Fruit fly (Drosophila melanogaster) whole organism, embryonic: ENCODE measurements around the gene Prm.

Experiments
- Atf3 ChIP-seq: fragments of 200-800 bp; sonication (Bioruptor generic); optimal IDR thresholded peaks from 3 replicates; lab custom pipeline; 2016; ENCODE audit warnings: missing biosample characterization, missing genetic modification characterization
- Atf6 ChIP-seq: fragments of 200-800 bp; sonication (Bioruptor generic); IDR thresholded peaks from 2 replicates; pipeline ENCODE4 v1.3.6; 2022; ENCODE audit warnings: missing biosample characterization, missing genetic modification characterization
- CG10147 ChIP-seq: fragments of 200-800 bp; sonication (Bioruptor generic); optimal IDR thresholded peaks from 2 replicates; lab custom pipeline; 2019; ENCODE audit warnings: missing biosample characterization, mild to moderate bottlenecking, missing genetic modification characterization, moderate library complexity
- CG10209 ChIP-seq: fragments of 200-800 bp; sonication (Bioruptor generic); optimal IDR thresholded peaks from 3 replicates; lab custom pipeline; 2017; ENCODE audit warnings: missing biosample characterization, mild to moderate bottlenecking, missing genetic modification characterization, missing genetic modification reagents
- CG10366 ChIP-seq: fragments of 200-800 bp; sonication (Bioruptor generic); IDR thresholded peaks from 2 replicates; pipeline ENCODE4 v1.3.6; 2022; ENCODE audit warnings: missing biosample characterization, missing genetic modification characterization
- CG10959 ChIP-seq: fragments of 200-800 bp; sonication (Bioruptor generic); IDR thresholded peaks from 2 replicates; pipeline ENCODE4 v1.3.6; 2022; ENCODE audit warnings: missing biosample characterization, missing genetic modification characterization
- CG11695 ChIP-seq: fragments of 200-800 bp; sonication (Bioruptor generic); IDR thresholded peaks from 3 replicates; pipeline ENCODE4 v1.3.6; 2022; ENCODE audit warnings: missing biosample characterization, missing genetic modification characterization
- CG12071 ChIP-seq: fragments of 200-800 bp; sonication (Bioruptor generic); optimal IDR thresholded peaks from 3 replicates; lab custom pipeline; 2018; ENCODE audit warnings: missing biosample characterization, mild to moderate bottlenecking, missing genetic modification characterization
- CG12219 ChIP-seq: fragments of 200-800 bp; sonication (Bioruptor generic); optimal IDR thresholded peaks from 3 replicates; lab custom pipeline; 2018; ENCODE audit warnings: missing biosample characterization, mild to moderate bottlenecking, missing genetic modification characterization
- CG12236 ChIP-seq: fragments of 200-800 bp; sonication (Bioruptor generic); optimal IDR thresholded peaks from 2 replicates; lab custom pipeline; 2016; ENCODE audit warnings: missing biosample characterization, missing genetic modification characterization
- CG12299 ChIP-seq: fragments of 200-800 bp; sonication (Bioruptor generic); optimal IDR thresholded peaks from 2 replicates; lab custom pipeline; 2018; ENCODE audit warnings: missing biosample characterization, mild to moderate bottlenecking, missing genetic modification characterization
- CG13424 ChIP-seq: fragments of 200-800 bp; sonication (Bioruptor generic); optimal IDR thresholded peaks from 2 replicates; lab custom pipeline; 2019; ENCODE audit warnings: missing biosample characterization, mild to moderate bottlenecking, missing genetic modification characterization, moderate library complexity
- CG18262 ChIP-seq: fragments of 200-800 bp; optimal IDR thresholded peaks from 3 replicates; lab custom pipeline; 2019; ENCODE audit warnings: missing biosample characterization, mild to moderate bottlenecking, missing genetic modification characterization, moderate library complexity
- CG30431 ChIP-seq: fragments of 200-800 bp; sonication (Bioruptor generic); optimal IDR thresholded peaks from 2 replicates; lab custom pipeline; 2017; ENCODE audit warnings: missing biosample characterization, missing genetic modification characterization
- CG34224 ChIP-seq: fragments of 200-800 bp; sonication (Bioruptor generic); IDR thresholded peaks from 3 replicates; pipeline ENCODE4 v1.3.6; 2022; ENCODE audit warnings: missing biosample characterization, missing genetic modification characterization; ENCODE audit not compliant: partially characterized antibody
- CG4328 ChIP-seq: fragments of 200-800 bp; sonication (Bioruptor generic); optimal IDR thresholded peaks from 3 replicates; lab custom pipeline; 2017; ENCODE audit warnings: missing biosample characterization, missing genetic modification reagents, missing genetic modification characterization
- CG4854 ChIP-seq: fragments of 200-800 bp; sonication (Bioruptor generic); optimal IDR thresholded peaks from 2 replicates; lab custom pipeline; 2016; ENCODE audit warnings: missing biosample characterization, missing genetic modification characterization, inconsistent platforms
- CG6791 ChIP-seq: fragments of 200-800 bp; sonication (Bioruptor generic); IDR thresholded peaks from 3 replicates; pipeline ENCODE4 v1.3.6; 2022; ENCODE audit warnings: missing biosample characterization, missing genetic modification characterization; ENCODE audit not compliant: partially characterized antibody
- CG7745 ChIP-seq: fragments of 200-800 bp; sonication (Bioruptor generic); optimal IDR thresholded peaks from 2 replicates; lab custom pipeline; 2018; ENCODE audit warnings: missing biosample characterization, mild to moderate bottlenecking, missing genetic modification characterization, moderate library complexity
- CG7987 ChIP-seq: fragments of 200-800 bp; sonication (Bioruptor generic); optimal IDR thresholded peaks from 2 replicates; lab custom pipeline; 2018; ENCODE audit warnings: missing biosample characterization, mild to moderate bottlenecking, missing genetic modification characterization, moderate library complexity
- CG8281 ChIP-seq: fragments of 200-800 bp; sonication (Bioruptor generic); optimal IDR thresholded peaks from 2 replicates; lab custom pipeline; 2018; ENCODE audit warnings: missing biosample characterization, mild to moderate bottlenecking, missing genetic modification characterization, moderate library complexity
- CG8478 ChIP-seq: fragments of >200 bp; optimal IDR thresholded peaks from 2 replicates; lab custom pipeline; 2018
- CG9609 ChIP-seq: fragments of 200-800 bp; sonication (Bioruptor generic); optimal IDR thresholded peaks from 3 replicates; lab custom pipeline; 2016; ENCODE audit warnings: missing biosample characterization, missing genetic modification characterization
- CG9727 ChIP-seq: fragments of 200-800 bp; sonication (Bioruptor generic); optimal IDR thresholded peaks from 3 replicates; lab custom pipeline; 2017; ENCODE audit warnings: missing biosample characterization, mild to moderate bottlenecking, missing genetic modification characterization
- CHES-1-like ChIP-seq: fragments of 200-800 bp; sonication (Bioruptor generic); optimal IDR thresholded peaks from 2 replicates; lab custom pipeline; 2016; ENCODE audit warnings: missing biosample characterization, missing genetic modification characterization
- D19B ChIP-seq: fragments of 200-800 bp; sonication (Bioruptor generic); optimal IDR thresholded peaks from 2 replicates; lab custom pipeline; 2017; ENCODE audit warnings: missing biosample characterization, mild to moderate bottlenecking, missing genetic modification characterization
- Dp ChIP-seq: fragments of 200-800 bp; sonication (Bioruptor generic); optimal IDR thresholded peaks from 2 replicates; lab custom pipeline; 2018; ENCODE audit warnings: missing biosample characterization, mild to moderate bottlenecking, missing genetic modification characterization, moderate library complexity
- Elba2 ChIP-seq: fragments of 200-800 bp; sonication (Bioruptor generic); optimal IDR thresholded peaks from 3 replicates; lab custom pipeline; 2016; ENCODE audit warnings: missing biosample characterization, missing genetic modification characterization
- Fer3 ChIP-seq: fragments of 200-800 bp; sonication (Bioruptor generic); optimal IDR thresholded peaks from 2 replicates; lab custom pipeline; 2018; ENCODE audit warnings: missing biosample characterization, mild to moderate bottlenecking, missing genetic modification characterization, moderate library complexity
- Hmx ChIP-seq: fragments of 200-800 bp; sonication (Bioruptor generic); optimal IDR thresholded peaks from 2 replicates; lab custom pipeline; 2016; ENCODE audit warnings: missing biosample characterization, missing genetic modification characterization
- Hr39 ChIP-seq: fragments of >200 bp; optimal IDR thresholded peaks from 2 replicates; lab custom pipeline; 2017
- Lhr ChIP-seq: fragments of 200-800 bp; sonication (Bioruptor generic); optimal IDR thresholded peaks from 3 replicates; lab custom pipeline; 2017; ENCODE audit warnings: mild to moderate bottlenecking, missing biosample characterization, missing genetic modification reagents, missing genetic modification characterization
- Lpt ChIP-seq: fragments of >200 bp; optimal IDR thresholded peaks from 2 replicates; lab custom pipeline; 2018; ENCODE audit warnings: missing biosample characterization, missing genetic modification characterization
- NfI ChIP-seq: fragments of 200-800 bp; sonication (Bioruptor generic); optimal IDR thresholded peaks from 3 replicates; lab custom pipeline; 2018; ENCODE audit warnings: missing biosample characterization, mild to moderate bottlenecking, missing genetic modification characterization, moderate library complexity
- Pdp1 ChIP-seq, 2 experiments: fragments of 200-800 bp; sonication (Bioruptor generic); optimal IDR thresholded peaks; 3 replicates each; lab custom pipeline; 2016; ENCODE audit warnings: missing biosample characterization in 2 of 2, missing genetic modification characterization in 2 of 2, mild to moderate bottlenecking in 1 of 2, moderate library complexity in 1 of 2
- Side ChIP-seq: fragments of 200-800 bp; sonication (Bioruptor generic); optimal IDR thresholded peaks from 2 replicates; lab custom pipeline; 2016; ENCODE audit warnings: missing biosample characterization, missing genetic modification characterization
- Six4 ChIP-seq: fragments of 200-800 bp; sonication (Bioruptor generic); optimal IDR thresholded peaks from 2 replicates; lab custom pipeline; 2016; ENCODE audit warnings: missing biosample characterization, missing genetic modification characterization
- ab ChIP-seq: fragments of 200-800 bp; sonication (Bioruptor generic); optimal IDR thresholded peaks from 2 replicates; lab custom pipeline; 2016; ENCODE audit warnings: missing biosample characterization, missing genetic modification characterization
- cad ChIP-seq: fragments of >200 bp; optimal IDR thresholded peaks from 2 replicates; lab custom pipeline; 2017; ENCODE audit warnings: missing biosample characterization, missing genetic modification characterization
- da ChIP-seq: fragments of 200-800 bp; sonication (Bioruptor generic); optimal IDR thresholded peaks from 2 replicates; lab custom pipeline; 2016; ENCODE audit warnings: missing biosample characterization, missing genetic modification characterization
- dysf ChIP-seq: fragments of 200-800 bp; sonication (Bioruptor generic); IDR thresholded peaks from 3 replicates; pipeline ENCODE4 v1.3.6; 2022; ENCODE audit warnings: missing biosample characterization, missing genetic modification characterization
- eve ChIP-seq, 2 experiments: fragments of >200 bp; optimal IDR thresholded peaks; 2 replicates each; lab custom pipeline; 2017; ENCODE audit warnings: missing biosample characterization in 2 of 2, missing genetic modification characterization in 2 of 2
- ewg ChIP-seq: fragments of 200-800 bp; sonication (Bioruptor generic); optimal IDR thresholded peaks from 3 replicates; lab custom pipeline; 2017; ENCODE audit warnings: mild to moderate bottlenecking, missing biosample characterization, missing genetic modification reagents, missing genetic modification characterization
- gfzf ChIP-seq: fragments of 200-800 bp; sonication (Bioruptor generic); optimal IDR thresholded peaks from 2 replicates; lab custom pipeline; 2016; ENCODE audit warnings: missing biosample characterization, mild to moderate bottlenecking, missing genetic modification characterization, moderate library complexity
- gsb ChIP-seq: fragments of 200-800 bp; sonication (Bioruptor generic); IDR thresholded peaks from 2 replicates; pipeline ENCODE4 v1.3.6; 2022; ENCODE audit warnings: missing biosample characterization, missing genetic modification characterization
- gsb-n ChIP-seq: fragments of 200-800 bp; sonication (Bioruptor generic); optimal IDR thresholded peaks from 3 replicates; lab custom pipeline; 2018; ENCODE audit warnings: missing biosample characterization, mild to moderate bottlenecking, missing genetic modification characterization
- her ChIP-seq: fragments of 200-800 bp; sonication (Bioruptor generic); optimal IDR thresholded peaks from 2 replicates; lab custom pipeline; 2016; ENCODE audit warnings: missing biosample characterization, missing genetic modification characterization
- ken ChIP-seq: fragments of 200-800 bp; sonication (Bioruptor generic); IDR thresholded peaks from 3 replicates; pipeline ENCODE4 v1.3.6; 2022; ENCODE audit warnings: missing biosample characterization, missing genetic modification characterization
- lilli ChIP-seq: fragments of 200-800 bp; sonication (Bioruptor generic); optimal IDR thresholded peaks from 3 replicates; lab custom pipeline; 2016; ENCODE audit warnings: missing biosample characterization, missing genetic modification characterization
- p53 ChIP-seq: fragments of 200-800 bp; sonication (Bioruptor generic); optimal IDR thresholded peaks from 2 replicates; lab custom pipeline; 2016; ENCODE audit warnings: missing biosample characterization, missing genetic modification characterization
- repo ChIP-seq: fragments of 200-800 bp; sonication (Bioruptor generic); optimal IDR thresholded peaks from 2 replicates; lab custom pipeline; 2016; ENCODE audit warnings: missing biosample characterization, missing genetic modification characterization
- sd ChIP-seq: fragments of 200-800 bp; sonication (Bioruptor generic); optimal IDR thresholded peaks from 3 replicates; lab custom pipeline; 2018; ENCODE audit warnings: missing biosample characterization, mild to moderate bottlenecking, missing genetic modification characterization, moderate library complexity
- slp2 ChIP-seq: fragments of 200-800 bp; sonication (Bioruptor generic); optimal IDR thresholded peaks from 2 replicates; lab custom pipeline; 2016; ENCODE audit warnings: missing biosample characterization, missing genetic modification characterization

The Prm gene

dm6 chr3L:8683773-8684172 is 61.3 kb downstream of the Prm start (continued):
- TF ChIP-seq Fer3 (tag; lab: Kevin White, UChicago) (peak; percentile 8), gsb (GFP tag; lab: Robert Waterston, UW) (no peak), ken (no peak), Pdp1 (GFP tag; optimal IDR thresholded peaks at IDR 0.05; lab: Kevin White, UChicago) (peak in 1 of 2 experiments; percentile 17), Lpt (GFP tag; lab: Kevin White, UChicago) (no peak), CG8478 (lab: Kevin White, UChicago) (no peak), CG10959 (GFP tag; lab: Robert Waterston, UW) (no peak), CG9727 (GFP tag; lab: Kevin White, UChicago) (peak; percentile 27), ewg (GFP tag; lab: Kevin White, UChicago) (no peak), NfI (no peak), CG4328 (peak; percentile 56), CG7745 (tag; lab: Kevin White, UChicago) (no peak), da (GFP tag; lab: Kevin White, UChicago) (no peak), her (GFP tag; lab: Kevin White, UChicago) (no peak), CG7987 (peak; percentile 40), slp2 (GFP tag; lab: Kevin White, UChicago) (no peak), CG12219 (GFP tag; lab: Kevin White, UChicago) (no peak), dysf (no peak), CG12299 (tag; lab: Kevin White, UChicago) (no peak), cad (no peak), CG9609 (GFP tag; lab: Kevin White, UChicago) (no peak), CG6791 (GFP tag; lab: Robert Waterston, UW) (no peak), sd (tag; lab: Kevin White, UChicago) (no peak), CG11695 (GFP tag; lab: Robert Waterston, UW) (no peak), CG4854 (GFP tag; lab: Kevin White, UChicago) (no peak), p53 (GFP tag; lab: Kevin White, UChicago) (no peak), Six4 (no peak), Hmx (no peak), CG8281 (no peak), Elba2 (GFP tag; lab: Kevin White, UChicago) (no peak), CG12236 (GFP tag; lab: Kevin White, UChicago) (no peak), CG12071 (peak; percentile 59), CG13424 (tag; lab: Kevin White, UChicago) (no peak), CG10209 (GFP tag; lab: Kevin White, UChicago) (peak; percentile 53), D19B (GFP tag; lab: Kevin White, UChicago) (no peak), CG30431 (GFP tag; lab: Kevin White, UChicago) (no peak), Atf3 (GFP tag; lab: Kevin White, UChicago) (no peak), CG10366 (no peak; the same call in 1 of the 2 replicates), repo (GFP tag; lab: Kevin White, UChicago) (no peak), Atf6 (GFP tag; lab: Robert Waterston, UW) (peak; percentile 57), Lhr (GFP tag; lab: Kevin White, UChicago) (peak; percentile 4), gsb-n (tag; lab: Kevin White, UChicago) (no peak), gfzf (GFP tag; lab: Kevin White, UChicago) (no peak), ab (GFP tag; lab: Kevin White, UChicago) (no peak), eve (GFP tag; optimal IDR thresholded peaks at IDR 0.05; lab: Kevin White, UChicago) (no peak), CG18262 (tag; lab: Kevin White, UChicago) (no peak), lilli (GFP tag; lab: Kevin White, UChicago) (no peak), CG34224 (GFP tag; lab: Robert Waterston, UW) (no peak), CG10147 (no peak), Dp (GFP tag; lab: Kevin White, UChicago) (no peak), CHES-1-like (peak; percentile 18), Hr39 (lab: Kevin White, UChicago) (no peak), Side (GFP tag; lab: Kevin White, UChicago) (no peak)
